Fruit fly (Drosophila melanogaster): ENCODE measurements around the gene glo.

dm6 chr3R:11771492-11771891, 47.7 kb downstream of the glo start:
- TF ChIP-seq h (optimal IDR thresholded peaks at IDR 0.05) = no peak
- no peak for TF ChIP-seq Myc (optimal IDR thresholded peaks at IDR 0.05)
- no peak for TF ChIP-seq psq (optimal IDR thresholded peaks at IDR 0.05)
- no peak for TF ChIP-seq ttk (optimal IDR thresholded peaks at IDR 0.05)
- no peak for TF ChIP-seq insv (optimal IDR thresholded peaks at IDR 0.05)

Measured in Kc167 (cell line).